Worm (Caenorhabditis elegans): ENCODE measurements around the gene R12C12.5.

R12C12.5 gene

ce11 chrII:6049546-6049945, 4.6 kb upstream of the R12C12.5 start (continued):
- TF ChIP-seq rec-8 (tag; optimal IDR thresholded peaks at IDR 0.05) (no peak), madf-6 (GFP tag; IDR thresholded peaks at IDR 0.05) (0 out of 2 replicates have a peak, but pooled peaks have one; percentile 14), cebp-1 (GFP tag; IDR thresholded peaks at IDR 0.05) (no peak), cebp-1 (tag; optimal IDR thresholded peaks at IDR 0.05) (peak; percentile 1), K12H6.12 (tag; optimal IDR thresholded peaks at IDR 0.05) (no peak), tlf-1 (GFP tag; optimal IDR thresholded peaks at IDR 0.05) (no peak), unc-130 (GFP tag; optimal IDR thresholded peaks at IDR 0.05) (no peak), C17E4.6 (GFP tag; IDR thresholded peaks at IDR 0.05) (no peak), gei-17 (GFP tag; optimal IDR thresholded peaks at IDR 0.05) (no peak), F55B11.4 (tag; optimal IDR thresholded peaks at IDR 0.05; ENCODE audit: borderline replicate concordance, insufficient read depth) (no peak), mes-4 (tag; optimal IDR thresholded peaks at IDR 0.05) (no peak), snpc-1.3 (tag; optimal IDR thresholded peaks at IDR 0.05; ENCODE audit: insufficient read depth) (no peak), tbp1 (GFP tag; optimal IDR thresholded peaks at IDR 0.05) (no peak), B0035.1 (tag; optimal IDR thresholded peaks at IDR 0.05) (no peak)

ce11 chrII:6047639-6048159, 2.8 kb upstream of the R12C12.5 start, which contains the start of the genes R12C12.6 and ran-5:
Gene R12C12.6 (minus strand): TSS chrII:6047867.
Gene ran-5 (plus strand): TSS chrII:6048109.
- no peak for TF ChIP-seq lag-1 (GFP tag; IDR thresholded peaks at IDR 0.05)
- TF ChIP-seq ztf-6 (GFP tag; IDR thresholded peaks at IDR 0.05): no peak
- no peak for TF ChIP-seq fkh-3 (tag; optimal IDR thresholded peaks at IDR 0.05)
- no peak for TF ChIP-seq sea-2 (GFP tag; IDR thresholded peaks at IDR 0.05)
- TF ChIP-seq nhr-179 (tag; optimal IDR thresholded peaks at IDR 0.05): no peak
- no peak for TF ChIP-seq mel-28 (tag; optimal IDR thresholded peaks at IDR 0.05; ENCODE audit: borderline replicate concordance)
- no peak for TF ChIP-seq ztf-22 (GFP tag; optimal IDR thresholded peaks at IDR 0.05)
- TF ChIP-seq B0336.3 (GFP tag; IDR thresholded peaks at IDR 0.05): peak; percentile 65; the same call in 1 of the 2 replicates
- peak; percentile 55 for TF ChIP-seq F22D6.2 (tag; optimal IDR thresholded peaks at IDR 0.05)
- peak; percentile 62 for TF ChIP-seq lir-1 (GFP tag; conservative IDR thresholded peaks at IDR 0.05)
- TF ChIP-seq die-1 (tag; optimal IDR thresholded peaks at IDR 0.05): no peak
- TF ChIP-seq ceh-40 (GFP tag; IDR thresholded peaks at IDR 0.05): no peak
- TF ChIP-seq F57A8.1 (GFP tag; optimal IDR thresholded peaks at IDR 0.05): no peak
- no peak for TF ChIP-seq nfya-1 (tag; optimal IDR thresholded peaks at IDR 0.05; ENCODE audit: borderline replicate concordance, insufficient read depth)
- no peak for TF ChIP-seq unc-62 (GFP tag; optimal IDR thresholded peaks at IDR 0.05)
- TF ChIP-seq ceh-91 (GFP tag; IDR thresholded peaks at IDR 0.05): no peak; the same call in 1 of the 2 replicates
- peak; percentile 13 for TF ChIP-seq ceh-27 (GFP tag; optimal IDR thresholded peaks at IDR 0.05)
- TF ChIP-seq aptf-2 (GFP tag; conservative IDR thresholded peaks at IDR 0.05): no peak
- no peak for TF ChIP-seq nhr-27 (tag; optimal IDR thresholded peaks at IDR 0.05)
- peak; percentile 50 for TF ChIP-seq attf-5 (GFP tag; optimal IDR thresholded peaks at IDR 0.05)
- no peak for TF ChIP-seq cebp-1 (GFP tag; IDR thresholded peaks at IDR 0.05)
- peak; percentile 80 for TF ChIP-seq cebp-1 (tag; optimal IDR thresholded peaks at IDR 0.05)
- peak; percentile 66 for TF ChIP-seq xnd-1 (tag; optimal IDR thresholded peaks at IDR 0.05)
- TF ChIP-seq somi-1 (GFP tag; optimal IDR thresholded peaks at IDR 0.05): no peak
- TF ChIP-seq hmg-1.2 (GFP tag; IDR thresholded peaks at IDR 0.05): peak; percentile 47; the same call in 1 of the 2 replicates
- no peak for TF ChIP-seq ztf-28 (GFP tag; IDR thresholded peaks at IDR 0.05)
- no peak for TF ChIP-seq let-526 (GFP tag; IDR thresholded peaks at IDR 0.05)
- no peak for TF ChIP-seq ztf-26 (tag; optimal IDR thresholded peaks at IDR 0.05)
- no peak for TF ChIP-seq B0035.1 (tag; optimal IDR thresholded peaks at IDR 0.05)
- TF ChIP-seq athp-1 (tag; optimal IDR thresholded peaks at IDR 0.05): peak; percentile 0
- TF ChIP-seq F10E7.11 (tag; optimal IDR thresholded peaks at IDR 0.05): no peak
- TF ChIP-seq ceh-100 (GFP tag; IDR thresholded peaks at IDR 0.05): peak; percentile 70; the same call in 1 of the 2 replicates
- TF ChIP-seq F57C9.4 (tag; optimal IDR thresholded peaks at IDR 0.05): no peak
- TF ChIP-seq T07F8.4 (tag; optimal IDR thresholded peaks at IDR 0.05): no peak
- peak; percentile 56; the same call in 1 of the 2 replicates for TF ChIP-seq F33H1.4 (GFP tag; IDR thresholded peaks at IDR 0.05)
- no peak for TF ChIP-seq aptf-3 (GFP tag; IDR thresholded peaks at IDR 0.05)

Measured in whole organism, young adult.